Worm (Caenorhabditis elegans) whole organism, late embryonic: ENCODE measurements around the gene ZK1236.1.

Experiments
- C08G9.2 ChIP-seq: sonication (generic microtip); optimal IDR thresholded peaks from 2 replicates; lab custom pipeline; 2016; ENCODE audit warnings: mild to moderate bottlenecking, missing genetic modification characterization, moderate library complexity, missing compliant biosample characterization
- F13H6.1 ChIP-seq: sonication (generic microtip); optimal IDR thresholded peaks from 2 replicates; lab custom pipeline; 2016; ENCODE audit warnings: missing genetic modification characterization, missing compliant biosample characterization
- K02D7.2 ChIP-seq: sonication (generic microtip); optimal IDR thresholded peaks from 2 replicates; lab custom pipeline; 2017; ENCODE audit warnings: mild to moderate bottlenecking, missing genetic modification characterization, missing compliant biosample characterization
- T23F11.4 ChIP-seq: fragments of 200-800 bp; sonication (Bioruptor generic); optimal IDR thresholded peaks from 2 replicates; lab custom pipeline; 2018; ENCODE audit warnings: mild to moderate bottlenecking, missing genetic modification characterization, missing compliant biosample characterization
- Y22D7AL.16 ChIP-seq: sonication (generic microtip); optimal IDR thresholded peaks from 2 replicates; lab custom pipeline; 2016; ENCODE audit warnings: missing genetic modification characterization, missing compliant biosample characterization
- ahr-1 ChIP-seq: sonication (generic microtip); optimal IDR thresholded peaks from 2 replicates; lab custom pipeline; 2016; ENCODE audit warnings: missing genetic modification characterization, missing compliant biosample characterization
- ceh-19 ChIP-seq: fragments of 200-800 bp; sonication (Bioruptor generic); optimal IDR thresholded peaks from 2 replicates; lab custom pipeline; 2018; ENCODE audit warnings: mild to moderate bottlenecking, missing genetic modification characterization, missing compliant biosample characterization
- ceh-2 ChIP-seq: sonication (generic microtip); optimal IDR thresholded peaks from 2 replicates; lab custom pipeline; 2016; ENCODE audit warnings: missing genotype, missing genetic modification characterization, missing compliant biosample characterization
- ceh-24 ChIP-seq: sonication (generic microtip); optimal IDR thresholded peaks from 2 replicates; lab custom pipeline; 2016; ENCODE audit warnings: mild to moderate bottlenecking, missing genetic modification characterization, missing compliant biosample characterization
- ceh-31 ChIP-seq: sonication (generic microtip); optimal IDR thresholded peaks from 2 replicates; lab custom pipeline; 2016; ENCODE audit warnings: missing genetic modification characterization, missing compliant biosample characterization
- ceh-45 ChIP-seq: fragments of 200-800 bp; sonication (Bioruptor generic); IDR thresholded peaks from 2 replicates; pipeline ENCODE4 v1.3.6; 2022; ENCODE audit warnings: missing genetic modification reagents, missing genetic modification characterization, missing compliant biosample characterization
- ceh-48 ChIP-seq: sonication (generic microtip); optimal IDR thresholded peaks from 2 replicates; lab custom pipeline; 2016; ENCODE audit warnings: missing genetic modification characterization, inconsistent platforms, missing compliant biosample characterization
- ceh-6 ChIP-seq: fragments of 200-800 bp; sonication (Bioruptor generic); optimal IDR thresholded peaks from 2 replicates; lab custom pipeline; 2018; ENCODE audit warnings: mild to moderate bottlenecking, missing genetic modification characterization, missing compliant biosample characterization
- dmd-4 ChIP-seq: sonication (generic microtip); optimal IDR thresholded peaks from 2 replicates; lab custom pipeline; 2016; ENCODE audit warnings: borderline replicate concordance, missing genetic modification characterization, missing compliant biosample characterization
- dve-1 ChIP-seq: sonication (generic microtip); optimal IDR thresholded peaks from 2 replicates; lab custom pipeline; 2017; ENCODE audit warnings: antibody characterized with exemption, mild to moderate bottlenecking, missing genetic modification characterization, missing compliant biosample characterization
- elt-2 ChIP-seq: sonication (generic microtip); optimal IDR thresholded peaks from 2 replicates; lab custom pipeline; 2016; ENCODE audit warnings: missing genetic modification reagents, missing genetic modification characterization, missing compliant biosample characterization
- ets-4 ChIP-seq: sonication (generic microtip); optimal IDR thresholded peaks from 2 replicates; lab custom pipeline; 2016; ENCODE audit warnings: missing genetic modification characterization, missing compliant biosample characterization
- fkh-10 ChIP-seq: fragments of 150-350 bp; optimal IDR thresholded peaks from 2 replicates; lab custom pipeline; 2014; ENCODE audit warnings: missing biosample characterization, missing genetic modification reagents, missing genetic modification characterization
- fkh-6 ChIP-seq: sonication (generic microtip); optimal IDR thresholded peaks from 2 replicates; lab custom pipeline; 2016; ENCODE audit warnings: missing genetic modification characterization, missing compliant biosample characterization
- hlh-13 ChIP-seq: fragments of 200-800 bp; sonication (Bioruptor generic); optimal IDR thresholded peaks from 2 replicates; lab custom pipeline; 2018; ENCODE audit warnings: mild to moderate bottlenecking, missing genetic modification characterization, missing compliant biosample characterization
- hlh-6 ChIP-seq: sonication (generic microtip); optimal IDR thresholded peaks from 2 replicates; lab custom pipeline; 2016; ENCODE audit warnings: missing genotype, missing genetic modification characterization, missing compliant biosample characterization
- lin-11 ChIP-seq: fragments of 200-800 bp; sonication (Bioruptor generic); optimal IDR thresholded peaks from 2 replicates; lab custom pipeline; 2018; ENCODE audit warnings: mild to moderate bottlenecking, missing genetic modification characterization, missing compliant biosample characterization
- madf-2 ChIP-seq: sonication (generic microtip); optimal IDR thresholded peaks from 2 replicates; lab custom pipeline; 2017; ENCODE audit warnings: missing genetic modification characterization, missing compliant biosample characterization
- nfya-1 ChIP-seq: sonication (generic microtip); optimal IDR thresholded peaks from 2 replicates; lab custom pipeline; 2017; ENCODE audit warnings: missing genetic modification characterization, mild to moderate bottlenecking, missing compliant biosample characterization, antibody characterized with exemption, moderate library complexity
- nhr-11 ChIP-seq: fragments of 150-350 bp; optimal IDR thresholded peaks from 2 replicates; lab custom pipeline; 2014; ENCODE audit warnings: missing biosample characterization, missing genetic modification characterization
- odd-2 ChIP-seq: sonication (generic microtip); optimal IDR thresholded peaks from 2 replicates; lab custom pipeline; 2017; ENCODE audit warnings: antibody characterized with exemption, mild to moderate bottlenecking, missing genetic modification characterization, missing compliant biosample characterization
- pag-3 ChIP-seq: sonication (generic microtip); optimal IDR thresholded peaks from 2 replicates; lab custom pipeline; 2016; ENCODE audit warnings: missing compliant biosample characterization, missing genetic modification characterization, borderline replicate concordance
- pat-9 ChIP-seq: fragments of 200-800 bp; sonication (Bioruptor generic); optimal IDR thresholded peaks from 2 replicates; lab custom pipeline; 2018; ENCODE audit warnings: mild to moderate bottlenecking, missing genetic modification characterization, moderate library complexity, missing compliant biosample characterization
- pax-1 ChIP-seq: fragments of 150-350 bp; optimal IDR thresholded peaks from 2 replicates; lab custom pipeline; 2014; ENCODE audit warnings: missing biosample characterization, missing genetic modification characterization
- ref-2 ChIP-seq: sonication (generic microtip); optimal IDR thresholded peaks from 2 replicates; lab custom pipeline; 2016; ENCODE audit warnings: missing genetic modification characterization, missing compliant biosample characterization
- rnt-1 ChIP-seq: sonication (generic microtip); optimal IDR thresholded peaks from 2 replicates; lab custom pipeline; 2016; ENCODE audit warnings: missing genetic modification characterization, missing compliant biosample characterization
- sox-2 ChIP-seq: fragments of 200-800 bp; sonication (Bioruptor generic); IDR thresholded peaks from 2 replicates; pipeline ENCODE4 v1.3.6; 2022; ENCODE audit warnings: missing genetic modification reagents, missing genetic modification characterization, missing compliant biosample characterization
- tbx-2 ChIP-seq: sonication (generic microtip); optimal IDR thresholded peaks from 2 replicates; lab custom pipeline; 2016; ENCODE audit warnings: missing genetic modification characterization, missing compliant biosample characterization
- tbx-7 ChIP-seq: sonication (generic microtip); optimal IDR thresholded peaks from 2 replicates; lab custom pipeline; 2016; ENCODE audit warnings: missing genotype, missing genetic modification characterization, missing compliant biosample characterization
- unc-3 ChIP-seq, 2 experiments: fragments of 200-800 bp in 1 of 2; sonication (Bioruptor generic) in 1 of 2; sonication (generic microtip) in 1 of 2; conservative IDR thresholded peaks in 1 of 2; optimal IDR thresholded peaks in 1 of 2; 2 replicates each; pipeline versions ENCODE4 v1.3.6 to Lab custom; 2016 to 2022; ENCODE audit warnings: missing compliant biosample characterization in 2 of 2, missing genetic modification characterization in 2 of 2, missing genetic modification reagents in 1 of 2
- unc-42 ChIP-seq: sonication (generic microtip); optimal IDR thresholded peaks from 2 replicates; lab custom pipeline; 2016; ENCODE audit warnings: missing genotype, missing genetic modification characterization, missing compliant biosample characterization
- unc-55 ChIP-seq: sonication (generic microtip); optimal IDR thresholded peaks from 2 replicates; lab custom pipeline; 2017; ENCODE audit warnings: missing biosample characterization, missing genetic modification reagents, missing genetic modification characterization
- zip-5 ChIP-seq: sonication (generic microtip); optimal IDR thresholded peaks from 2 replicates; lab custom pipeline; 2016; ENCODE audit warnings: missing genetic modification characterization, missing compliant biosample characterization

The ZK1236.1 gene

DNA sequence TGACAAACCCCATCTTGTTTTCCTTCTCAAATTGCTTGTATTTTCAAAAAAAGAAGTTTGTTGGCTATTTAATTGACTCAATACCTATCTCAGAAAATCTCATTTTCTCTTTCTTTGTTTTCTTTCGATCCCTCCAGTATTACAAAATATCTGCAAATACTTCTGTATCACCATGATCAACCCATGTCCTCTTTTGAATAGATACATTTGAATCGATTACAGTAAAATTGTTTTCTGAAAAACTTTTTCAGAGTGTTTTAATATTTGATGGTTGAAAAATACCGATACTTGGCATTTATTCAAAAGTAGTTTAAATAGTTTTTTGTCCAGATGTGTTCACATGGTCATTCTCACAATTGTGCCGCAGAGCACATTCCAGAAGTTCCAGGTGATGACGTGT, 19.9 kb upstream of the ZK1236.1 start, which contains the start of gene ZK353.9:
ZK353.9 (plus strand) TSS at position 331 of the 400 bp plus-strand sequence.
- TF ChIP-seq tbx-7 (tag; lab: Kevin White, UChicago) (no peak), pat-9 (tag; lab: Kevin White, UChicago) (no peak), ets-4 (tag; lab: Kevin White, UChicago) (no peak), ahr-1 (tag; lab: Kevin White, UChicago) (no peak), Y22D7AL.16 (no peak), hlh-13 (GFP tag; lab: Kevin White, UChicago) (no peak), ceh-45 (GFP tag; lab: Robert Waterston, UW) (no peak), ceh-6 (GFP tag; lab: Kevin White, UChicago) (no peak), madf-2 (tag; lab: Kevin White, UChicago) (no peak), T23F11.4 (GFP tag; lab: Kevin White, UChicago) (no peak), fkh-6 (tag; lab: Kevin White, UChicago) (no peak), pax-1 (no peak)

DNA sequence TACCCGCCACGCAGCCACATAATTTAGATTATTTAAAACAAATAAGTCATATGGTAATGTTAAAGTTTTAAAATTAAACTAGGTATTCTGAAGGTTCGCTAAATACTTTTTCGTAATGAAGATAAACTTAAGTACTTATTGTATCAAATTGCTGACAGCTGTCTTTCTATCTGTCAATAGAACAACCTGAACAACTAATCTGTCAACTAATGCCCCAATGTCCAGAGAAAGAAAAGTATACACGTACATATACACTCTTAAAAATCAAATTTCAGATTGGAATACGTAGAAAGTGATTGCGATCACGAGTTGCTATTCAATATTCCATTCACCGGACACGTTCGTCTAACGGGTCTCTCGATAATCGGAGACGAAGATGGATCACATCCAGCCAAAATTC, 18.4 kb upstream of the ZK1236.1 start:
- TF ChIP-seq K02D7.2, result no peak
- peak; percentile 30 for TF ChIP-seq unc-55 (GFP tag; lab: Kevin White, UChicago)
- no peak for TF ChIP-seq elt-2 (tag; lab: Kevin White, UChicago)
- no peak for TF ChIP-seq hlh-6 (tag; lab: Kevin White, UChicago)

DNA sequence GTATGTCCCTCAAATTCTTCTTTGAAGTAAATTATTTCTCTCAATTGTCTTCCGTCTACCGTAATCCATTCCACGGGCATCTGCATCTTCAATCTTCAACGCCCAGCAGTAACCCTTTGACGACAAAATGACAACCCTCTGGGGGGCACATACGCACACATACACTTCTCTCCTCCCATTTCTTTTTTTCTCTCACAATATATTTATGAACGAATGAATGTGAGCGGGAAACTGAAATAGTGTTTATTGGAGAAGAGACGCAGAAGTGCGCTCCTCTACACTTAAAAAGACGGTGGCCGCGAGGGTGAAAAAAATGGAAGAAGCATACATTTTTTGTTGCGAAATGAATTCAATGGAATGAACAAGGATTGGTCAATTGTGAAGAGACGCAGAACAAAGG, 17.1 kb upstream of the ZK1236.1 start:
- TF ChIP-seq rnt-1 (no peak), ceh-31 (tag; lab: Kevin White, UChicago) (peak; percentile 75), ref-2 (tag; lab: Kevin White, UChicago) (peak; percentile 67), unc-3 (GFP tag; conservative IDR thresholded peaks at IDR 0.05; lab: Robert Waterston, UW) (no peak), unc-3 (tag; optimal IDR thresholded peaks at IDR 0.05; lab: Kevin White, UChicago) (peak; percentile 44), dve-1 (tag; lab: Kevin White, UChicago) (peak; percentile 27), F13H6.1 (tag; lab: Kevin White, UChicago) (no peak), dmd-4 (tag; lab: Kevin White, UChicago) (peak; percentile 23), unc-42 (tag; lab: Kevin White, UChicago) (peak; percentile 46), unc-55 (GFP tag; lab: Kevin White, UChicago) (peak; percentile 93), C08G9.2 (no peak), pat-9 (tag; lab: Kevin White, UChicago) (no peak), nfya-1 (tag; lab: Kevin White, UChicago) (peak; percentile 91), hlh-13 (GFP tag; lab: Kevin White, UChicago) (no peak), ets-4 (tag; lab: Kevin White, UChicago) (peak; percentile 13), ceh-24 (no peak), tbx-2 (tag; lab: Kevin White, UChicago) (peak; percentile 12), ceh-48 (tag; lab: Kevin White, UChicago) (no peak), ceh-2 (tag; lab: Kevin White, UChicago) (peak; percentile 13)
- TF ChIP-seq, all 69 proteins: peak for 11

DNA sequence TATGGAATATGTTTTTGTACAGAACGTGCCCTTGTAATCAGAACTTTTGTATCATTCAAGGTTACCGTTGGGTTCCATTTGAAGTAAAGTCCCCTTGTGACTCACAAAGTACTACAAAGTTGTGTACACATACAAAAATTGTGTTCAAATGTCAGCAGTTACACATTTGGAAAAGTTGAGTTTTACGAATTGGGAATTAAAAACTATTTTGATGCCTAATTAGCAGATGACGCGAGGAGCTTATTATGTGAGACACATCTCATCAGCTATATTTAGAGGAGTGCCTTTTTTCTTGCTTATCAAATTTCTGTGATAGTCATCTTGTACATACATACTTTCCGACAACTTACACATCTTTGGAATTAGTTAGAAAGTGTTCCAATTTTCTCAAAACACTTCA, 15.6 kb upstream of the ZK1236.1 start:
- TF ChIP-seq ceh-19 (GFP tag; lab: Kevin White, UChicago) (no peak), Y22D7AL.16 (no peak), sox-2 (GFP tag; lab: Robert Waterston, UW) (no peak), pag-3 (tag; lab: Kevin White, UChicago) (no peak), pax-1 (no peak), lin-11 (tag; lab: Kevin White, UChicago) (no peak), nhr-11 (no peak), fkh-10 (GFP tag; lab: Kevin White, UChicago) (no peak), zip-5 (tag; lab: Kevin White, UChicago) (no peak), madf-2 (tag; lab: Kevin White, UChicago) (no peak), odd-2 (tag; lab: Kevin White, UChicago) (no peak), ceh-31 (tag; lab: Kevin White, UChicago) (no peak), tbx-2 (tag; lab: Kevin White, UChicago) (no peak)
